Fruit fly (Drosophila melanogaster) whole organism, wandering third instar larva: ENCODE results near the gene Osi5.

Experiments
- dsf ChIP-seq: sonication (Bioruptor generic); optimal IDR thresholded peaks from 2 replicates; lab custom pipeline; 2016; ENCODE audit warnings: missing biosample characterization, missing genetic modification characterization, borderline replicate concordance
- fru ChIP-seq: fragments of 200-800 bp; sonication (Bioruptor generic); optimal IDR thresholded peaks from 3 replicates; lab custom pipeline; 2016; ENCODE audit warnings: missing biosample characterization, mild to moderate bottlenecking, missing genetic modification characterization
- psq ChIP-seq: fragments of 200-800 bp; sonication (Bioruptor generic); optimal IDR thresholded peaks from 3 replicates; lab custom pipeline; 2017; ENCODE audit warnings: missing biosample characterization, mild to moderate bottlenecking, missing genetic modification characterization, moderate library complexity

DNA sequence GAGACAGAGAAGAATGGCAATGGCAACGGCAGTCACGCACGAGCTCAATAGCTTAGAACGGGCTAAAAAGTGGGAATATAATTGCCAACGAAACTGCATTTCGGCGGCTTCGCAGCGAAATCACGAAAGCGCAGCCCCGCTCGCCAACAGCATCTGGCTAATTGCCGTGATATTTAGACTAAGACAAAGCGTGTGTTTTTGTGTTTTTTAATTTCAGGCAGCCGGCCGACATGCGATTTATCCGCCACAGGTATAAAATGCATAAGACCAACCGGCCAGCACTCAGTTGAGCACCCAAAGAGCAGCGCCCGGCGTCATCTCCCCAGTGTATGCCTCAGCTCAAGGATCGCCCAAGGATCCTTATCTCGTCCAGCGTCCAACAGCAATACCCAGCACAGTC lies 27.6 kb downstream of the Osi5 start, which contains the start of gene Osi8:
- TF ChIP-seq psq (GFP tag; lab: Kevin White, UChicago) (no peak), dsf (GFP tag; lab: Kevin White, UChicago) (no peak), fru (no peak)
